Comparison of ENCODE assay signal across 2 fruit fly cellular contexts in genomic region chr3R:24270578-24270977, dm6.
TF ChIP-seq lines count a peak whose summit lies in the region.

No protein-coding gene starts in this region.

- no peak for TF ChIP-seq CTCF in whole organism, embryonic (GFP tag; optimal IDR thresholded peaks at IDR 0.05; lab: Kevin White, UChicago)

TF ChIP-seq in whole organism, adult, 20 proteins besides CTCF, POLR2A, EP300 and RAD21:
- TF ChIP-seq kay (GFP tag; lab: Kevin White, UChicago; ENCODE audit: borderline replicate concordance) (no peak), CG7101 (tag; optimal IDR thresholded peaks at IDR 0.05; lab: Kevin White, UChicago) (no peak), CG33017 (tag; optimal IDR thresholded peaks at IDR 0.05; lab: Kevin White, UChicago) (no peak), Mnt (GFP tag; optimal IDR thresholded peaks at IDR 0.05; lab: Kevin White, UChicago) (no peak), bab1 (GFP tag; optimal IDR thresholded peaks at IDR 0.05; lab: Kevin White, UChicago) (no peak), tj (GFP tag; optimal IDR thresholded peaks at IDR 0.05; lab: Kevin White, UChicago) (peak; percentile 96)

TF ChIP-seq in whole organism, embryonic, 481 proteins besides CTCF, POLR2A, EP300 and RAD21:
- no peak for TF ChIP-seq CG12299 (tag; optimal IDR thresholded peaks at IDR 0.05; lab: Kevin White, UChicago)
- peak in 1 of 2 experiments; percentile 30 for TF ChIP-seq tll (GFP tag; optimal IDR thresholded peaks at IDR 0.05; lab: Kevin White, UChicago)
- no peak for TF ChIP-seq CG30020 (tag; optimal IDR thresholded peaks at IDR 0.05; lab: Kevin White, UChicago)
- TF ChIP-seq hkb (optimal IDR thresholded peaks at IDR 0.05; lab: Kevin White, UChicago), result peak; percentile 9
- TF ChIP-seq hkb (GFP tag; IDR thresholded peaks at IDR 0.05; lab: Robert Waterston, UW), result no peak
